Worm (Caenorhabditis elegans) whole organism, mixed stage, embryonic: ENCODE data around the gene F46G10.2.

Source experiments
- ces-1 ChIP-seq: fragments of 150-350 bp; optimal IDR thresholded peaks from 2 replicates; lab custom pipeline; 2014; ENCODE audit warnings: missing biosample characterization, missing genetic modification reagents, missing genetic modification characterization
- elt-3 ChIP-seq: fragments of 150-350 bp; optimal IDR thresholded peaks from 2 replicates; lab custom pipeline; 2014; ENCODE audit warnings: missing biosample characterization, missing genetic modification characterization
- flh-1 ChIP-seq: fragments of 200-800 bp; sonication (Bioruptor generic); optimal IDR thresholded peaks from 2 replicates; lab custom pipeline; 2018; ENCODE audit warnings: mild to moderate bottlenecking, missing genetic modification characterization, moderate library complexity, missing compliant biosample characterization
- hlh-1 ChIP-seq: fragments of 150-350 bp; optimal IDR thresholded peaks from 2 replicates; lab custom pipeline; 2014; ENCODE audit warnings: missing biosample characterization, missing genetic modification reagents, missing genetic modification characterization
- lin-13 ChIP-seq: fragments of 150-350 bp; optimal IDR thresholded peaks from 2 replicates; lab custom pipeline; 2014; ENCODE audit warnings: missing biosample characterization, missing genetic modification characterization
- lsy-2 ChIP-seq: fragments of 150-350 bp; optimal IDR thresholded peaks from 2 replicates; lab custom pipeline; 2014; ENCODE audit warnings: missing biosample characterization, missing genetic modification characterization
- mab-5 ChIP-seq: fragments of 150-350 bp; optimal IDR thresholded peaks from 2 replicates; lab custom pipeline; 2014; ENCODE audit warnings: missing biosample characterization, missing genetic modification characterization
- nhr-237 ChIP-seq: fragments of 150-350 bp; optimal IDR thresholded peaks from 2 replicates; lab custom pipeline; 2014; ENCODE audit warnings: missing biosample characterization, missing genetic modification characterization
- nhr-28 ChIP-seq: fragments of 150-350 bp; optimal IDR thresholded peaks from 2 replicates; lab custom pipeline; 2014; ENCODE audit warnings: missing biosample characterization, missing genetic modification characterization
- pha-4 ChIP-seq: fragments of 150-350 bp; optimal IDR thresholded peaks from 2 replicates; lab custom pipeline; 2018; ENCODE audit warnings: missing biosample characterization, missing genetic modification reagents, missing genetic modification characterization
- snpc-4 ChIP-seq: fragments of 150-350 bp; optimal IDR thresholded peaks from 2 replicates; lab custom pipeline; 2014; ENCODE audit warnings: missing biosample characterization, missing genetic modification characterization
- unc-62 ChIP-seq: fragments of 150-350 bp; optimal IDR thresholded peaks from 2 replicates; lab custom pipeline; 2014; ENCODE audit warnings: missing biosample characterization, missing genetic modification reagents, missing genetic modification characterization
- ztf-11 ChIP-seq: fragments of 150-350 bp; optimal IDR thresholded peaks from 2 replicates; lab custom pipeline; 2014; ENCODE audit warnings: missing biosample characterization, missing genetic modification characterization

DNA sequence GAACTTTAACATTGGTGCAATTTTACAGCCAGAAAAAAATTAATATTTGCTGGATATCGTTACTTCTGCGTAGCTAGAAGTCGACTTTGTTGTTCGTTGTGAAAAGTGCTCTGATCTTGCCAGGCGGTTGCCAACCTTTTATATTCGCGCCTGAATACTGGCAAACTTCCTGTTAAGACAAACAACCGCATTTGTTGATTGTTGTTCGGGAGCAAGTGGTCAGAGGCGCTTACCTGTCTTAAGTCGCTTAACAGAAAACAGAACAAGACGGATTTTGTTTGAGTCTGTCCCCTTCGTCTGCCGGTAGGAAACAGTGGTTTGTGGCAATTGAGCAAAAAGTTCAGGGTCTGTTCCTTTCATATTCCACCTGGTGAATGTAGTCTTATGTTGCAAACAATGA, 39.7 kb downstream of the F46G10.2 start, which contains the start of gene C49F8.15:
- TF ChIP-seq flh-1 (GFP tag; lab: Kevin White, UChicago): no peak
- TF ChIP-seq ztf-11: no peak
- no peak for TF ChIP-seq nhr-237 (tag; lab: Kevin White, UChicago)
- TF ChIP-seq unc-62: no peak
- TF ChIP-seq ces-1 (GFP tag; lab: Kevin White, UChicago): no peak
- no peak for TF ChIP-seq snpc-4 (tag; lab: Kevin White, UChicago)
- TF ChIP-seq lin-13 (tag; lab: Kevin White, UChicago): no peak
- no peak for TF ChIP-seq elt-3 (tag; lab: Kevin White, UChicago)
- no peak for TF ChIP-seq lsy-2 (tag; lab: Kevin White, UChicago)
- TF ChIP-seq hlh-1 (tag; lab: Kevin White, UChicago): no peak
- no peak for TF ChIP-seq pha-4 (tag; lab: Kevin White, UChicago)
- no peak for TF ChIP-seq mab-5 (tag; lab: Kevin White, UChicago)
- no peak for TF ChIP-seq nhr-28 (tag; lab: Kevin White, UChicago)
